Fruit fly (Drosophila melanogaster): ENCODE data around the gene Iyd.

- TF ChIP-seq Dll (optimal IDR thresholded peaks at IDR 0.05) (no peak), psq (optimal IDR thresholded peaks at IDR 0.05) (no peak), EcR (GFP tag; optimal IDR thresholded peaks at IDR 0.05) (no peak), usp (GFP tag; optimal IDR thresholded peaks at IDR 0.05) (no peak)
Observed at dm6 chr3L:11089805-11090440, 6.1 kb downstream of the Iyd start.

Measured in whole organism.